Worm (Caenorhabditis elegans): ENCODE measurements around the gene F13A2.2.

DNA sequence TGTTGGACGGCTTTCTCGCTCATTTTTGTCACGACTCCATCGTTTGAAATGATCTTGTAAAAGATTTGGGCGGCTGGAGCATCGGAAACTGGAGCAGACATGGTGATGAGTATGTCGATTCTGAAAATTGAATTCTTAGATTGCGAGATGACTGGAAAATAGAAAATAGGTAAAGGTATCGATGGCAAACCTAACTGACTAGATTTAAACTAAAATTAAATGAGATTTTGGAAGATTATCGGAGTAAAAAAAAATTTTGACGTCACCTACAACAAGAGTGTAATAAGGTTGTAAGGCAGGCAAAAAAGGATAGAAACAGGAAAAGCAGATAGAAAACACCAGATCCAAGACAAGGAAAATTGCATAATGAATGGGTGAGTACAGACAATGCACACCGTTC lies 37.1 kb upstream of the F13A2.2 start, which contains the start of gene skr-14:
- TF ChIP-seq nhr-77 (tag; optimal IDR thresholded peaks at IDR 0.05) (no peak), lin-13 (GFP tag; optimal IDR thresholded peaks at IDR 0.05) (no peak), ama-1 (optimal IDR thresholded peaks at IDR 0.05) (no peak)
